Worm (Caenorhabditis elegans): ENCODE results near the gene Y42G9A.1.

DNA sequence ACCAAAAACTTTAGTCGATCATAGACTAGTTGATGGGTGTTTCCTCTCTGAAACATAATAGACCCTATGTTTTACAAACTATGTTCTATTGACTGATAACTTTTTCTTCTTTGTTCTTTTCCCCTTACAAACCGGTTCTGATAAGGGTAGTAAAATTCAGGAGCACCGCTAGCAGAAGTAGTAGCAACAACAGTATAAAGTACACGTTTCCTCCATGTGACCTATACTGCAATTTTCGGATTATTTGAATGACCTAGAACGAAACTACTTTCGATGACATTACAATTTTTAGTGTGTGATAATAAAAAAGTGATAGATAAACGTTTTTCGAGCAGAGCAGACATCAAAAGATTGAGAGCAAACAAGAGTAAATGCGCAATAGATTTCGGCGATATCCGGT, 30.5 kb downstream of the Y42G9A.1 start:
- TF ChIP-seq hlh-11 (tag; optimal IDR thresholded peaks at IDR 0.05) (peak; percentile 78), nhr-25 (tag; optimal IDR thresholded peaks at IDR 0.05; ENCODE audit: borderline replicate concordance, insufficient read depth) (no peak), R02D3.7 (tag; optimal IDR thresholded peaks at IDR 0.05) (no peak), daf-12 (tag; optimal IDR thresholded peaks at IDR 0.05) (no peak), ama-1 (optimal IDR thresholded peaks at IDR 0.05) (no peak), F49E8.2 (tag; optimal IDR thresholded peaks at IDR 0.05; ENCODE audit: borderline replicate concordance) (no peak), lin-15B (tag; optimal IDR thresholded peaks at IDR 0.05) (no peak), unc-62 (GFP tag; optimal IDR thresholded peaks at IDR 0.05 in 1 of 2) (no peak), unc-62 (tag; optimal IDR thresholded peaks at IDR 0.05) (no peak), dve-1 (tag; optimal IDR thresholded peaks at IDR 0.05; ENCODE audit: insufficient read depth) (peak; percentile 89), Y5F2A.4 (GFP tag; optimal IDR thresholded peaks at IDR 0.05) (no peak), madf-5 (GFP tag; IDR thresholded peaks at IDR 0.05) (no peak), nhr-11 (tag; optimal IDR thresholded peaks at IDR 0.05) (no peak), gei-8 (GFP tag; optimal IDR thresholded peaks at IDR 0.05) (no peak)

Measured in whole organism, L4 larva.